Fruit fly (Drosophila melanogaster) whole organism, embryonic: ENCODE data around the gene CG42512.

Source experiments
- BEAF-32 ChIP-seq: fragments of 200-800 bp; sonication (Bioruptor generic); optimal IDR thresholded peaks from 3 replicates; lab custom pipeline; 2017; ENCODE audit warnings: missing biosample characterization, missing genetic modification characterization, mild to moderate bottlenecking, moderate library complexity, missing genetic modification reagents
- Bteb2 ChIP-seq: fragments of 200-800 bp; sonication (Bioruptor generic); optimal IDR thresholded peaks from 2 replicates; lab custom pipeline; 2016; ENCODE audit warnings: missing biosample characterization, missing genetic modification characterization
- CG10267 ChIP-seq: fragments of 200-800 bp; sonication (Bioruptor generic); optimal IDR thresholded peaks from 2 replicates; lab custom pipeline; 2018; ENCODE audit warnings: missing biosample characterization, mild to moderate bottlenecking, missing genetic modification characterization, moderate library complexity
- CG10321 ChIP-seq: fragments of 200-800 bp; sonication (Bioruptor generic); IDR thresholded peaks from 2 replicates; pipeline ENCODE4 v1.3.6; 2022; ENCODE audit warnings: missing biosample characterization, missing genetic modification characterization
- CG10959 ChIP-seq: fragments of 200-800 bp; sonication (Bioruptor generic); IDR thresholded peaks from 2 replicates; pipeline ENCODE4 v1.3.6; 2022; ENCODE audit warnings: missing biosample characterization, missing genetic modification characterization
- CG13123 ChIP-seq: fragments of 200-800 bp; sonication (Bioruptor generic); optimal IDR thresholded peaks from 2 replicates; lab custom pipeline; 2016; ENCODE audit warnings: missing biosample characterization, missing genetic modification characterization
- CG14014 ChIP-seq: fragments of 200-800 bp; sonication (Bioruptor generic); IDR thresholded peaks from 2 replicates; pipeline ENCODE4 v1.3.6; 2022; ENCODE audit warnings: missing biosample characterization, missing genetic modification characterization
- CG15011 ChIP-seq: fragments of 200-800 bp; sonication (Bioruptor generic); optimal IDR thresholded peaks from 3 replicates; lab custom pipeline; 2018; ENCODE audit warnings: missing biosample characterization, mild to moderate bottlenecking, missing genetic modification characterization
- CG15269 ChIP-seq: fragments of 200-800 bp; sonication (Bioruptor generic); optimal IDR thresholded peaks from 2 replicates; lab custom pipeline; 2018; ENCODE audit warnings: missing biosample characterization, mild to moderate bottlenecking, missing genetic modification characterization, moderate library complexity
- CG1603 ChIP-seq: fragments of 200-800 bp; sonication (Bioruptor generic); optimal IDR thresholded peaks from 2 replicates; lab custom pipeline; 2019; ENCODE audit warnings: missing biosample characterization, mild to moderate bottlenecking, missing genetic modification characterization, moderate library complexity
- CG16863 ChIP-seq: fragments of 200-800 bp; sonication (Bioruptor generic); optimal IDR thresholded peaks from 3 replicates; lab custom pipeline; 2016; ENCODE audit warnings: missing biosample characterization, missing genetic modification characterization
- CG17186 ChIP-seq: fragments of 200-800 bp; sonication (Bioruptor generic); optimal IDR thresholded peaks from 3 replicates; lab custom pipeline; 2017; ENCODE audit warnings: missing biosample characterization, missing genetic modification reagents, missing genetic modification characterization
- CG17328 ChIP-seq: fragments of 200-800 bp; sonication (Bioruptor generic); IDR thresholded peaks from 2 replicates; pipeline ENCODE4 v1.3.6; 2022; ENCODE audit warnings: missing biosample characterization, missing genetic modification characterization
- CG18599 ChIP-seq: fragments of 200-800 bp; sonication (Bioruptor generic); optimal IDR thresholded peaks from 3 replicates; lab custom pipeline; 2017; ENCODE audit warnings: missing biosample characterization, missing genetic modification characterization, mild to moderate bottlenecking, moderate library complexity, missing genetic modification reagents
- CG2202 ChIP-seq: fragments of 200-800 bp; sonication (Bioruptor generic); optimal IDR thresholded peaks from 2 replicates; lab custom pipeline; 2018; ENCODE audit warnings: missing biosample characterization, mild to moderate bottlenecking, missing genetic modification characterization
- CG3065 ChIP-seq: fragments of 200-800 bp; sonication (Bioruptor generic); optimal IDR thresholded peaks from 2 replicates; lab custom pipeline; 2016; ENCODE audit warnings: missing biosample characterization, missing genetic modification characterization
- CG31365 ChIP-seq: fragments of 200-800 bp; sonication (Bioruptor generic); optimal IDR thresholded peaks from 2 replicates; lab custom pipeline; 2018; ENCODE audit warnings: missing biosample characterization, mild to moderate bottlenecking, missing genetic modification characterization
- CG4424 ChIP-seq: fragments of 200-800 bp; sonication (Bioruptor generic); optimal IDR thresholded peaks from 3 replicates; lab custom pipeline; 2016; ENCODE audit warnings: missing biosample characterization, missing genetic modification characterization
- CG5180 ChIP-seq: fragments of 200-800 bp; sonication (Bioruptor generic); optimal IDR thresholded peaks from 3 replicates; lab custom pipeline; 2017; ENCODE audit warnings: missing biosample characterization, missing genetic modification characterization, mild to moderate bottlenecking, moderate library complexity, missing genetic modification reagents
- CG6683 ChIP-seq: fragments of 200-800 bp; sonication (Bioruptor generic); optimal IDR thresholded peaks from 2 replicates; lab custom pipeline; 2017; ENCODE audit warnings: missing biosample characterization, mild to moderate bottlenecking, missing genetic modification characterization, missing genetic modification reagents
- CG6689 ChIP-seq: fragments of 200-800 bp; sonication (Bioruptor generic); IDR thresholded peaks from 2 replicates; pipeline ENCODE4 v1.3.6; 2022; ENCODE audit warnings: missing biosample characterization, missing genetic modification characterization
- CG7556 ChIP-seq: fragments of 200-800 bp; sonication (Bioruptor generic); optimal IDR thresholded peaks from 2 replicates; lab custom pipeline; 2017; ENCODE audit warnings: missing biosample characterization, mild to moderate bottlenecking, missing genetic modification characterization
- CG8924 ChIP-seq: fragments of 200-800 bp; optimal IDR thresholded peaks from 3 replicates; lab custom pipeline; 2019; ENCODE audit warnings: missing biosample characterization, mild to moderate bottlenecking, missing genetic modification characterization, moderate library complexity
- Dad ChIP-seq: fragments of 200-800 bp; sonication (Bioruptor generic); optimal IDR thresholded peaks from 3 replicates; lab custom pipeline; 2016; ENCODE audit warnings: missing biosample characterization, missing genetic modification characterization
- Fer3 ChIP-seq: fragments of 200-800 bp; sonication (Bioruptor generic); optimal IDR thresholded peaks from 2 replicates; lab custom pipeline; 2018; ENCODE audit warnings: missing biosample characterization, mild to moderate bottlenecking, missing genetic modification characterization, moderate library complexity
- HHEX ChIP-seq: fragments of 200-800 bp; sonication (Bioruptor generic); optimal IDR thresholded peaks from 3 replicates; lab custom pipeline; 2017; ENCODE audit warnings: missing biosample characterization, mild to moderate bottlenecking, missing genetic modification characterization, missing genetic modification reagents
- Jarid2 ChIP-seq: fragments of 200-800 bp; sonication (Bioruptor generic); optimal IDR thresholded peaks from 3 replicates; lab custom pipeline; 2017; ENCODE audit warnings: mild to moderate bottlenecking, missing biosample characterization, missing genetic modification reagents, missing genetic modification characterization
- Kr ChIP-seq: fragments of 200-800 bp; sonication (Bioruptor generic); optimal IDR thresholded peaks from 2 replicates; lab custom pipeline; 2017; ENCODE audit warnings: missing biosample characterization, mild to moderate bottlenecking, missing genetic modification characterization
- Lhr ChIP-seq: fragments of 200-800 bp; sonication (Bioruptor generic); optimal IDR thresholded peaks from 3 replicates; lab custom pipeline; 2017; ENCODE audit warnings: mild to moderate bottlenecking, missing biosample characterization, missing genetic modification reagents, missing genetic modification characterization
- Nf-YB ChIP-seq: fragments of 200-800 bp; sonication (Bioruptor generic); optimal IDR thresholded peaks from 3 replicates; lab custom pipeline; 2019; ENCODE audit warnings: missing biosample characterization, mild to moderate bottlenecking, missing genetic modification characterization, moderate library complexity
- Opbp ChIP-seq: fragments of 200-800 bp; sonication (Bioruptor generic); IDR thresholded peaks from 3 replicates; pipeline ENCODE4 v1.3.6; 2022; ENCODE audit warnings: missing biosample characterization, missing genetic modification characterization; ENCODE audit not compliant: partially characterized antibody
- Ravus ChIP-seq: fragments of 200-800 bp; sonication (Bioruptor generic); IDR thresholded peaks from 2 replicates; pipeline ENCODE4 v1.3.6; 2022; ENCODE audit warnings: missing biosample characterization, missing genetic modification characterization
- Rx ChIP-seq: fragments of 200-800 bp; sonication (Bioruptor generic); IDR thresholded peaks from 2 replicates; pipeline ENCODE4 v1.3.6; 2022; ENCODE audit warnings: missing biosample characterization, missing genetic modification characterization
- ara ChIP-seq: fragments of 200-800 bp; sonication (Bioruptor generic); IDR thresholded peaks from 2 replicates; pipeline ENCODE4 v1.3.6; 2022; ENCODE audit warnings: missing biosample characterization, missing genetic modification characterization
- bsh ChIP-seq, 2 experiments: fragments of 200-800 bp; sonication (Bioruptor generic); optimal IDR thresholded peaks; 2 replicates each; lab custom pipeline; 2017 to 2018; ENCODE audit warnings: mild to moderate bottlenecking in 2 of 2, missing biosample characterization in 2 of 2, missing genetic modification characterization in 2 of 2, moderate library complexity in 1 of 2
- btn ChIP-seq: fragments of 200-800 bp; sonication (Bioruptor generic); optimal IDR thresholded peaks from 2 replicates; lab custom pipeline; 2016; ENCODE audit warnings: missing biosample characterization, missing genetic modification characterization
- chif ChIP-seq, 2 experiments: fragments of 200-800 bp; sonication (Bioruptor generic); optimal IDR thresholded peaks; 3 replicates each; lab custom pipeline; 2016; ENCODE audit warnings: missing biosample characterization in 2 of 2, missing genetic modification characterization in 2 of 2
- eyg ChIP-seq: fragments of 200-800 bp; sonication (Bioruptor generic); optimal IDR thresholded peaks from 3 replicates; lab custom pipeline; 2016; ENCODE audit warnings: missing biosample characterization, missing genetic modification characterization
- fd102C ChIP-seq: fragments of 200-800 bp; sonication (Bioruptor generic); optimal IDR thresholded peaks from 2 replicates; lab custom pipeline; 2018; ENCODE audit warnings: missing biosample characterization, mild to moderate bottlenecking, missing genetic modification characterization, moderate library complexity
- fd64A ChIP-seq: fragments of 200-800 bp; sonication (Bioruptor generic); optimal IDR thresholded peaks from 3 replicates; lab custom pipeline; 2018; ENCODE audit warnings: missing biosample characterization, mild to moderate bottlenecking, missing genetic modification characterization
- grn ChIP-seq: fragments of 200-800 bp; sonication (Bioruptor generic); optimal IDR thresholded peaks from 3 replicates; lab custom pipeline; 2017; ENCODE audit warnings: missing biosample characterization, missing genetic modification characterization
- h ChIP-seq: fragments of >200 bp; optimal IDR thresholded peaks from 2 replicates; lab custom pipeline; 2017
- hkb ChIP-seq, 2 experiments: fragments of 200-800 bp in 1 of 2; fragments of >200 bp in 1 of 2; sonication (Bioruptor generic) in 1 of 2; IDR thresholded peaks in 1 of 2; optimal IDR thresholded peaks in 1 of 2; 2 replicates each; pipeline versions ENCODE4 v1.3.6 to Lab custom; 2017 to 2022; ENCODE audit warnings: missing biosample characterization in 1 of 2, missing genetic modification characterization in 1 of 2
- mirr ChIP-seq: fragments of 200-800 bp; sonication (Bioruptor generic); optimal IDR thresholded peaks from 3 replicates; lab custom pipeline; 2018; ENCODE audit warnings: missing biosample characterization, mild to moderate bottlenecking, missing genetic modification characterization
- mld ChIP-seq: fragments of 200-800 bp; sonication (Bioruptor generic); IDR thresholded peaks from 3 replicates; pipeline ENCODE4 v1.3.6; 2022; ENCODE audit warnings: missing biosample characterization, missing genetic modification characterization; ENCODE audit not compliant: partially characterized antibody
- nerfin-1 ChIP-seq: fragments of 200-800 bp; sonication (Bioruptor generic); optimal IDR thresholded peaks from 3 replicates; lab custom pipeline; 2019; ENCODE audit warnings: missing biosample characterization, mild to moderate bottlenecking, missing genetic modification characterization, moderate library complexity
- oc ChIP-seq: fragments of 200-800 bp; sonication (Bioruptor generic); optimal IDR thresholded peaks from 2 replicates; lab custom pipeline; 2018; ENCODE audit warnings: missing biosample characterization, mild to moderate bottlenecking, missing genetic modification characterization, moderate library complexity
- org-1 ChIP-seq: fragments of 200-800 bp; sonication (Bioruptor generic); optimal IDR thresholded peaks from 2 replicates; lab custom pipeline; 2017; ENCODE audit warnings: missing biosample characterization, missing genetic modification characterization
- sens ChIP-seq: fragments of 200-800 bp; sonication (Bioruptor generic); peaks from one replicate; lab custom pipeline; 2016; ENCODE audit warnings: missing biosample characterization, missing genetic modification characterization
- sug ChIP-seq: fragments of 200-800 bp; optimal IDR thresholded peaks from 2 replicates; lab custom pipeline; 2019; ENCODE audit warnings: missing biosample characterization, mild to moderate bottlenecking, missing genetic modification characterization, moderate library complexity
- tna ChIP-seq: fragments of 200-800 bp; sonication (Bioruptor generic); IDR thresholded peaks from 2 replicates; pipeline ENCODE4 v1.3.6; 2022; ENCODE audit warnings: missing biosample characterization, missing genetic modification characterization; ENCODE audit not compliant: partially characterized antibody
- twi ChIP-seq: fragments of 200-800 bp; optimal IDR thresholded peaks from 2 replicates; lab custom pipeline; 2019; ENCODE audit warnings: missing biosample characterization, mild to moderate bottlenecking, missing genetic modification characterization, moderate library complexity
- vvl ChIP-seq: fragments of 200-800 bp; sonication (Bioruptor generic); IDR thresholded peaks from 2 replicates; pipeline ENCODE4 v1.3.6; 2022; ENCODE audit warnings: missing biosample characterization, missing genetic modification characterization

Gene CG42512

DNA sequence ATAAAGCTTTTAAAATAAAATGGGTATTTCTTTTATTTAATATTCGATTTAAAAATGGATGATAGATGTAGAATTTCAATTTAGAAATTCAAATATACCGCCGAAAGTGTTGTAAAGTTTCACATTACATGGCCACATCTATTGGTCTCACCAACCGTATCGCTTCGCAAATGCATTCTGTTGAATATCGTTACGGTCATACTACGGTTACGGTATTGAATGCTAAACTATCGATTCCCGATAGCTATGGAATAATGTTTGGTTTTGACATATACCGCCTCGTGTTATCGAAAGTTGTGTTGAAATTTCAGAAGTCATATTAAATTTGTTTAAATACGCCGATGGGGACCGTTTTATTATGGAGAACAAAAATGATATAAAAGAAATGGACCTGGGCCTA, at the start of gene CG42512, which contains the start of gene CG32573 (continued):
- no peak for TF ChIP-seq fd64A
- TF ChIP-seq CG7556 (GFP tag; lab: Kevin White, UChicago) = no peak
- TF ChIP-seq twi (tag; lab: Kevin White, UChicago) = no peak
- no peak for TF ChIP-seq btn
- TF ChIP-seq CG16863 (GFP tag; lab: Kevin White, UChicago) = no peak
- no peak for TF ChIP-seq CG6689
- TF ChIP-seq CG18599 = no peak
- TF ChIP-seq CG2202 (tag; lab: Kevin White, UChicago) = no peak
- no peak for TF ChIP-seq fd102C (GFP tag; lab: Kevin White, UChicago)
- TF ChIP-seq Dad = no peak
- TF ChIP-seq CG3065 (GFP tag; lab: Kevin White, UChicago) = no peak
- no peak for TF ChIP-seq Bteb2
- TF ChIP-seq CG15269 (tag; lab: Kevin White, UChicago) = no peak
- no peak for TF ChIP-seq Ravus (GFP tag; lab: Robert Waterston, UW)
- no peak for TF ChIP-seq CG8924 (tag; lab: Kevin White, UChicago)
- no peak for TF ChIP-seq HHEX
- TF ChIP-seq mirr (GFP tag; lab: Kevin White, UChicago) = peak; percentile 7
- TF ChIP-seq CG10321 (GFP tag; lab: Robert Waterston, UW) = no peak
- TF ChIP-seq CG6683 (GFP tag; lab: Kevin White, UChicago) = no peak
- no peak for TF ChIP-seq sug
- TF ChIP-seq CG31365 = no peak
- TF ChIP-seq sens (GFP tag; lab: Kevin White, UChicago) = peak; percentile 6
- TF ChIP-seq CG1603 (tag; lab: Kevin White, UChicago) = peak; percentile 79
- TF ChIP-seq hkb (optimal IDR thresholded peaks at IDR 0.05; lab: Kevin White, UChicago) = no peak
- TF ChIP-seq hkb (GFP tag; IDR thresholded peaks at IDR 0.05; lab: Robert Waterston, UW) = no peak
- no peak for TF ChIP-seq CG13123
- TF ChIP-seq Nf-YB (GFP tag; lab: Kevin White, UChicago) = no peak
- no peak for TF ChIP-seq CG15011 (GFP tag; lab: Kevin White, UChicago)
- TF ChIP-seq grn (GFP tag; lab: Kevin White, UChicago) = no peak
- TF ChIP-seq oc (tag; lab: Kevin White, UChicago) = no peak
- no peak for TF ChIP-seq org-1 (GFP tag; lab: Kevin White, UChicago)
- TF ChIP-seq h (lab: Kevin White, UChicago) = no peak
- no peak for TF ChIP-seq Kr (GFP tag; lab: Kevin White, UChicago)
- no peak for TF ChIP-seq chif (GFP tag; optimal IDR thresholded peaks at IDR 0.05; lab: Kevin White, UChicago)
- TF ChIP-seq bsh (GFP tag; optimal IDR thresholded peaks at IDR 0.05; lab: Kevin White, UChicago) = no peak
- peak; percentile 74 for TF ChIP-seq tna (GFP tag; lab: Robert Waterston, UW)
- no peak for TF ChIP-seq Fer3 (tag; lab: Kevin White, UChicago)
- TF ChIP-seq CG17328 (GFP tag; lab: Robert Waterston, UW) = no peak
- TF ChIP-seq vvl (GFP tag; lab: Robert Waterston, UW) = no peak
- no peak for TF ChIP-seq Jarid2 (GFP tag; lab: Kevin White, UChicago)
- TF ChIP-seq CG4424 = no peak

DNA sequence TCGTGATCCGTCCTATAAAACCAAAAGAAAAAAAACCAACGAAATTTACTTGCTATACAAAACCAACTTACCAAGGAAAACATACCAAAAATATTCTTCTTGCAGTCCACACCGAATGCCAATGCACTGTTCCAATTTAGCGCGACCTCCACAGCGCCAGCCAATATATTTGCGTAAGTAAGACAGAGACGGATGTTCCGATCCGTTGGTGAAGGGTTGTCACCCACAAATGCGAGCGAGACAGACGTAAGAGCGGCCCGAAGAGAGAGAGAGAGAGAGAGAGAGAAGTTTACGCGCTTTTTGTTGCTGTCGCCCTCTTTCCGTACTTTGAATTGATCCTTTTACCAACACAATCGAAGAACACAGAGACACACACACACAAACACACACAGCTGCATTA, 43.3 kb upstream of the CG42512 start:
- TF ChIP-seq mld (GFP tag; lab: Robert Waterston, UW) = no peak
- no peak for TF ChIP-seq CG10267 (tag; lab: Kevin White, UChicago)
- no peak for TF ChIP-seq CG17186 (GFP tag; lab: Kevin White, UChicago)
- TF ChIP-seq Rx = no peak
- no peak for TF ChIP-seq CG5180 (GFP tag; lab: Kevin White, UChicago)
- TF ChIP-seq BEAF-32 (GFP tag; lab: Kevin White, UChicago) = no peak
- 0 out of 3 replicates have a peak, but pooled peaks have one; percentile 15 for TF ChIP-seq Opbp (GFP tag; lab: Robert Waterston, UW)
- no peak for TF ChIP-seq oc (tag; lab: Kevin White, UChicago)
- TF ChIP-seq eyg = no peak
- no peak for TF ChIP-seq ara (GFP tag; lab: Robert Waterston, UW)
- TF ChIP-seq Lhr (GFP tag; lab: Kevin White, UChicago) = no peak
- no peak for TF ChIP-seq CG10959 (GFP tag; lab: Robert Waterston, UW)
- TF ChIP-seq CG14014 (GFP tag; lab: Robert Waterston, UW) = no peak
- TF ChIP-seq nerfin-1 (tag; lab: Kevin White, UChicago) = peak; percentile 84
